Worm (Caenorhabditis elegans) whole organism, young adult: ENCODE results near the gene kqt-3.

Source experiments
- F57A8.1 ChIP-seq: fragments of 200-800 bp; sonication (Bioruptor generic); optimal IDR thresholded peaks from 2 replicates; lab custom pipeline; 2018; ENCODE audit warnings: mild to moderate bottlenecking, missing genetic modification characterization, moderate library complexity, missing compliant biosample characterization
- F57C9.4 ChIP-seq: sonication (generic microtip); optimal IDR thresholded peaks from 2 replicates; lab custom pipeline; 2017; ENCODE audit warnings: mild to moderate bottlenecking, missing genetic modification characterization, missing compliant biosample characterization
- Y79H2A.3 ChIP-seq: fragments of 200-800 bp; sonication (Bioruptor generic); conservative IDR thresholded peaks from 2 replicates; pipeline ENCODE4 v1.3.6; 2022; ENCODE audit warnings: missing genetic modification reagents, missing genetic modification characterization, missing compliant biosample characterization
- ama-1 ChIP-seq, 3 experiments: fragments of 150-350 bp in 1 of 3; sonication (generic microtip) in 2 of 3; optimal IDR thresholded peaks; 2 replicates each; lab custom pipeline; 2014 to 2018; ENCODE audit warnings: missing biosample characterization in 2 of 3, missing genetic modification characterization in 2 of 3, missing genetic modification reagents in 2 of 3
- ceh-27 ChIP-seq: fragments of 200-800 bp; sonication (Bioruptor generic); optimal IDR thresholded peaks from 2 replicates; lab custom pipeline; 2018; ENCODE audit warnings: mild to moderate bottlenecking, missing genetic modification characterization, moderate library complexity, missing compliant biosample characterization
- ceh-79 ChIP-seq: sonication (generic microtip); optimal IDR thresholded peaks from 2 replicates; lab custom pipeline; 2017; ENCODE audit warnings: mild to moderate bottlenecking, missing genetic modification characterization, missing compliant biosample characterization
- dpff-1 ChIP-seq: sonication (generic microtip); optimal IDR thresholded peaks from 2 replicates; lab custom pipeline; 2017; ENCODE audit warnings: mild to moderate bottlenecking, missing genetic modification characterization, missing compliant biosample characterization
- lin-54 ChIP-seq: fragments of 200-800 bp; sonication (Bioruptor generic); optimal IDR thresholded peaks from 2 replicates; lab custom pipeline; 2018; ENCODE audit warnings: mild to moderate bottlenecking, missing genetic modification characterization, missing compliant biosample characterization
- pbrm-1 ChIP-seq: fragments of 200-800 bp; sonication (Bioruptor generic); IDR thresholded peaks from 2 replicates; pipeline ENCODE4 v1.3.6; 2022; ENCODE audit warnings: missing genetic modification reagents, missing genetic modification characterization, missing compliant biosample characterization

DNA sequence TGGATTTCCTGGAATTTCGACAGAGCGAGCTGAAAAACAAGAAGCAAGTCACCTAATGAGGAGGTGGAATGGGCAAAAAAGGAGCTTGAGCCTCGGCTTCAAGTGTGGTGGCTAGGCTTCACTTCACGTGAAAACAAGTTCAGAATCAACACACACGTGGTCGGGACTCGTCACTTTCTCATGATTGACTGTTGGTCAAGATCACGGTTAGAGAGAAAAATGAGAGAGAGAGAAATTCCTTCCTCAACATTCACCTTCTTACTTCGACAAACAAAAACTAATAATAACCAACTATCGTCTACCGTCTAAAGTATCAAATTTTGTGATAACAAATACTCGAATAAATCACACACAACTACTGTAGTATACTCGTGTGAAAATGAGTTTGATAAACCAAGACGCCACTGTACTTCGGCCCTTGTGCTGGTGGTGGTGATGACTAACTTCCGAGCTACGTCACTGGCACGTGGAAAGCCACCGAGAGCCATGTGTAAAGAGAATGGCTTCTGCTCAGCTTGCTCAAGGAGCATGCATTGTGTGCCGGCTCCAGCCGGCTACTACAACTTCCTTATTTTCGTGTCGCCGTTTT lies 22.4 kb upstream of the kqt-3 start:
- TF ChIP-seq Y79H2A.3 (GFP tag; lab: Robert Waterston, UW) (no peak), lin-54 (GFP tag; lab: Kevin White, UChicago) (no peak), ceh-79 (tag; lab: Kevin White, UChicago) (no peak), F57C9.4 (tag; lab: Kevin White, UChicago) (no peak), dpff-1 (tag; lab: Kevin White, UChicago) (no peak), pbrm-1 (GFP tag; lab: Robert Waterston, UW) (no peak), F57A8.1 (no peak), ama-1 (optimal IDR thresholded peaks at IDR 0.05; lab: Kevin White, UChicago) (no peak), ama-1 (GFP tag; optimal IDR thresholded peaks at IDR 0.05; lab: Kevin White, UChicago) (no peak), ceh-27 (GFP tag; lab: Kevin White, UChicago) (no peak)
